Worm (Caenorhabditis elegans) whole organism, L2 larva: ENCODE results near the gene ZC190.2.

ENCODE experiments used
- C34F6.9 ChIP-seq: fragments of 150-350 bp; optimal IDR thresholded peaks from 2 replicates; lab custom pipeline; 2014; ENCODE audit warnings: missing biosample characterization, missing genetic modification characterization
- Y55F3AM.14 ChIP-seq: fragments of 200-800 bp; sonication (Bioruptor generic); optimal IDR thresholded peaks from 2 replicates; lab custom pipeline; 2018; ENCODE audit warnings: mild to moderate bottlenecking, missing genetic modification characterization, missing compliant biosample characterization
- ceh-16 ChIP-seq: fragments of 150-350 bp; optimal IDR thresholded peaks from 2 replicates; lab custom pipeline; 2014; ENCODE audit warnings: missing biosample characterization, missing genetic modification characterization
- crh-2 ChIP-seq: sonication (generic microtip); optimal IDR thresholded peaks from 2 replicates; lab custom pipeline; 2017; ENCODE audit warnings: missing biosample characterization, missing genetic modification characterization
- dmd-4 ChIP-seq: sonication (generic microtip); optimal IDR thresholded peaks from 2 replicates; lab custom pipeline; 2017; ENCODE audit warnings: missing biosample characterization, missing genetic modification characterization
- egl-27 ChIP-seq: sonication (generic microtip); optimal IDR thresholded peaks from 3 replicates; lab custom pipeline; 2017; ENCODE audit warnings: missing biosample characterization, missing genetic modification reagents, missing genetic modification characterization
- fos-1 ChIP-seq: fragments of 150-350 bp; optimal IDR thresholded peaks from 2 replicates; lab custom pipeline; 2014; ENCODE audit warnings: missing biosample characterization, missing genetic modification characterization
- gmeb-1 ChIP-seq: fragments of 150-350 bp; optimal IDR thresholded peaks from 2 replicates; lab custom pipeline; 2014; ENCODE audit warnings: missing biosample characterization, missing genetic modification characterization
- lin-11 ChIP-seq: fragments of 150-350 bp; sonication (generic microtip); optimal IDR thresholded peaks from 2 replicates; lab custom pipeline; 2014; ENCODE audit warnings: missing biosample characterization, missing genetic modification characterization, inconsistent platforms, mixed read lengths
- lin-13 ChIP-seq: fragments of 150-350 bp; optimal IDR thresholded peaks from 2 replicates; lab custom pipeline; 2014; ENCODE audit warnings: missing biosample characterization, missing genetic modification reagents, missing genetic modification characterization
- nhr-129 ChIP-seq: fragments of 150-350 bp; optimal IDR thresholded peaks from 2 replicates; lab custom pipeline; 2014; ENCODE audit warnings: missing biosample characterization, missing genetic modification characterization
- nhr-23 ChIP-seq: fragments of 150-350 bp; optimal IDR thresholded peaks from 2 replicates; lab custom pipeline; 2014; ENCODE audit warnings: missing biosample characterization, missing genetic modification reagents, missing genetic modification characterization
- nhr-237 ChIP-seq: fragments of 150-350 bp; optimal IDR thresholded peaks from 2 replicates; lab custom pipeline; 2014; ENCODE audit warnings: missing biosample characterization, missing genetic modification characterization
- nhr-25 ChIP-seq: fragments of 150-350 bp; sonication (generic microtip); optimal IDR thresholded peaks from 3 replicates; lab custom pipeline; 2014; ENCODE audit warnings: missing biosample characterization, missing genetic modification characterization
- snpc-4 ChIP-seq: fragments of 150-350 bp; optimal IDR thresholded peaks from 2 replicates; lab custom pipeline; 2014; ENCODE audit warnings: missing biosample characterization, missing genetic modification characterization
- unc-62 ChIP-seq: fragments of 150-350 bp; optimal IDR thresholded peaks from 2 replicates; lab custom pipeline; 2014; ENCODE audit warnings: missing biosample characterization, missing genetic modification reagents, missing genetic modification characterization
- zag-1 ChIP-seq: fragments of 150-350 bp; optimal IDR thresholded peaks from 2 replicates; lab custom pipeline; 2014; ENCODE audit warnings: missing biosample characterization, missing genetic modification characterization
- ztf-4 ChIP-seq: fragments of 150-350 bp; optimal IDR thresholded peaks from 2 replicates; lab custom pipeline; 2014; ENCODE audit warnings: missing biosample characterization, missing genetic modification characterization

ZC190.2 gene

ce11 chrV:8729100-8729499 is 48.0 kb downstream of the ZC190.2 start, which contains the start of gene ZC196.5:
ZC196.5 (plus strand) TSS chrV:8729400.
- TF ChIP-seq ceh-16 (tag; lab: Kevin White, UChicago) (no peak), crh-2 (tag; lab: Kevin White, UChicago) (no peak), nhr-129 (no peak), Y55F3AM.14 (no peak), C34F6.9 (tag; lab: Kevin White, UChicago) (no peak), ztf-4 (no peak), dmd-4 (tag; lab: Kevin White, UChicago) (no peak), egl-27 (tag; lab: Kevin White, UChicago) (no peak), nhr-25 (no peak), snpc-4 (tag; lab: Kevin White, UChicago) (no peak), nhr-23 (no peak), lin-11 (tag; lab: Kevin White, UChicago) (no peak), zag-1 (no peak), gmeb-1 (tag; lab: Kevin White, UChicago) (no peak), unc-62 (GFP tag; lab: Kevin White, UChicago) (no peak), nhr-237 (no peak)

ce11 chrV:8730991-8731390 is 49.8 kb downstream of the ZC190.2 start:
- TF ChIP-seq lin-13 (GFP tag; lab: Kevin White, UChicago) (no peak), fos-1 (tag; lab: Kevin White, UChicago) (peak; percentile 20)
